Worm (Caenorhabditis elegans) whole organism, early embryonic: ENCODE results near the gene cap-2.

Experiments used
- B0310.2 ChIP-seq: sonication (generic microtip); optimal IDR thresholded peaks from 2 replicates; lab custom pipeline; 2016; ENCODE audit warnings: mild to moderate bottlenecking, missing genetic modification characterization, missing compliant biosample characterization
- F13C5.2 ChIP-seq: sonication (generic microtip); optimal IDR thresholded peaks from 2 replicates; lab custom pipeline; 2017; ENCODE audit warnings: mild to moderate bottlenecking, missing genetic modification characterization, inconsistent platforms, missing compliant biosample characterization
- aly-1 ChIP-seq: sonication (generic microtip); optimal IDR thresholded peaks from 2 replicates; lab custom pipeline; 2016; ENCODE audit warnings: missing genetic modification characterization, missing compliant biosample characterization
- ama-1 ChIP-seq: fragments of 150-350 bp; optimal IDR thresholded peaks from 2 replicates; lab custom pipeline; 2014
- ceh-13 ChIP-seq: fragments of 200-800 bp; sonication (Bioruptor generic); optimal IDR thresholded peaks from 2 replicates; lab custom pipeline; 2018; ENCODE audit warnings: mild to moderate bottlenecking, missing genetic modification characterization, missing compliant biosample characterization
- ceh-36 ChIP-seq: sonication (generic microtip); optimal IDR thresholded peaks from 2 replicates; lab custom pipeline; 2016; ENCODE audit warnings: missing genetic modification characterization, inconsistent platforms, missing compliant biosample characterization
- ets-7 ChIP-seq: sonication (generic microtip); optimal IDR thresholded peaks from 2 replicates; lab custom pipeline; 2016; ENCODE audit warnings: missing genotype, missing genetic modification characterization, missing compliant biosample characterization
- flt-1 ChIP-seq: fragments of 200-800 bp; sonication (Bioruptor generic); IDR thresholded peaks from 2 replicates; pipeline ENCODE4 v1.3.6; 2022; ENCODE audit warnings: missing genetic modification characterization, missing compliant biosample characterization
- hmbx-1 ChIP-seq: sonication (generic microtip); optimal IDR thresholded peaks from 2 replicates; lab custom pipeline; 2016; ENCODE audit warnings: mild to moderate bottlenecking, missing genetic modification characterization, missing compliant biosample characterization
- hmg-4 ChIP-seq: fragments of 200-800 bp; sonication (Bioruptor generic); optimal IDR thresholded peaks from 2 replicates; lab custom pipeline; 2018; ENCODE audit warnings: mild to moderate bottlenecking, missing genetic modification characterization, missing compliant biosample characterization
- hnd-1 ChIP-seq: sonication (generic microtip); optimal IDR thresholded peaks from 2 replicates; lab custom pipeline; 2016; ENCODE audit warnings: missing genetic modification characterization, missing compliant biosample characterization
- pes-1 ChIP-seq: fragments of 200-800 bp; sonication (Bioruptor generic); IDR thresholded peaks from 2 replicates; pipeline ENCODE4 v1.3.6; 2022; ENCODE audit warnings: missing genetic modification reagents, missing genetic modification characterization, missing compliant biosample characterization
- scrt-1 ChIP-seq: fragments of 200-800 bp; sonication (Bioruptor generic); IDR thresholded peaks from 2 replicates; pipeline ENCODE4 v1.3.6; 2022; ENCODE audit warnings: missing genetic modification characterization, missing compliant biosample characterization
- sea-1 ChIP-seq: fragments of 200-800 bp; sonication (Bioruptor generic); conservative IDR thresholded peaks from 2 replicates; pipeline ENCODE4 v1.3.6; 2022; ENCODE audit warnings: missing genetic modification characterization, missing compliant biosample characterization
- tbx-11 ChIP-seq: fragments of 200-800 bp; sonication (Bioruptor generic); IDR thresholded peaks from 2 replicates; pipeline ENCODE4 v1.3.6; 2022; ENCODE audit warnings: missing genetic modification characterization, missing compliant biosample characterization
- tbx-37 ChIP-seq: fragments of 200-800 bp; sonication (Bioruptor generic); conservative IDR thresholded peaks from 2 replicates; pipeline ENCODE4 v1.3.6; 2022; ENCODE audit warnings: missing genetic modification reagents, missing genetic modification characterization, missing compliant biosample characterization
- tra-4 ChIP-seq: sonication (generic microtip); optimal IDR thresholded peaks from 2 replicates; lab custom pipeline; 2017; ENCODE audit warnings: missing genetic modification characterization, missing compliant biosample characterization

Gene cap-2

ce11 chrII:10857077-10857476 is 11.9 kb upstream of the cap-2 start, which contains the start of gene M106.7:
M106.7 (minus strand) TSS chrII:10857177.
- TF ChIP-seq B0310.2 (tag; lab: Kevin White, UChicago) (no peak), scrt-1 (GFP tag; lab: Robert Waterston, UW) (no peak), tbx-37 (GFP tag; lab: Robert Waterston, UW) (no peak), ceh-13 (GFP tag; lab: Kevin White, UChicago) (no peak), flt-1 (no peak), hnd-1 (no peak), hmbx-1 (no peak), hmg-4 (GFP tag; lab: Kevin White, UChicago) (no peak), ama-1 (no peak), ets-7 (no peak), pes-1 (GFP tag; lab: Robert Waterston, UW) (no peak), ceh-36 (tag; lab: Kevin White, UChicago) (no peak), aly-1 (tag; lab: Kevin White, UChicago) (no peak)

ce11 chrII:10859359-10859758 is 9.6 kb upstream of the cap-2 start:
- TF ChIP-seq F13C5.2 (no peak), ama-1 (no peak)

ce11 chrII:10860840-10861239 is 8.2 kb upstream of the cap-2 start, which contains the start of gene M106.3:
M106.3 (minus strand) TSS chrII:10860909.
- TF ChIP-seq hmg-4 (GFP tag; lab: Kevin White, UChicago) = no peak
- TF ChIP-seq ceh-36 (tag; lab: Kevin White, UChicago) = no peak
- no peak for TF ChIP-seq tbx-11 (GFP tag; lab: Robert Waterston, UW)
- TF ChIP-seq sea-1 = no peak

- TF ChIP-seq flt-1 (no peak), tbx-11 (GFP tag; lab: Robert Waterston, UW) (no peak), ceh-13 (GFP tag; lab: Kevin White, UChicago) (no peak), aly-1 (tag; lab: Kevin White, UChicago) (no peak), hmg-4 (GFP tag; lab: Kevin White, UChicago) (no peak), tbx-37 (GFP tag; lab: Robert Waterston, UW) (no peak), ceh-36 (tag; lab: Kevin White, UChicago) (no peak), B0310.2 (tag; lab: Kevin White, UChicago) (no peak), tra-4 (no peak), ama-1 (no peak), sea-1 (no peak), pes-1 (GFP tag; lab: Robert Waterston, UW) (no peak)
These were observed 7.7 kb upstream of the cap-2 start for ce11 chrII:10861305-10861704.

- no peak for TF ChIP-seq flt-1
- TF ChIP-seq tra-4 = no peak
- TF ChIP-seq B0310.2 (tag; lab: Kevin White, UChicago) = no peak
These were observed 7.1 kb upstream of the cap-2 start for ce11 chrII:10861723-10862486.

- TF ChIP-seq pes-1 (GFP tag; lab: Robert Waterston, UW) = no peak
- no peak for TF ChIP-seq flt-1
- no peak for TF ChIP-seq scrt-1 (GFP tag; lab: Robert Waterston, UW)
- no peak for TF ChIP-seq ets-7
- no peak for TF ChIP-seq hmg-4 (GFP tag; lab: Kevin White, UChicago)
- TF ChIP-seq B0310.2 (tag; lab: Kevin White, UChicago) = no peak
- TF ChIP-seq tbx-37 (GFP tag; lab: Robert Waterston, UW) = no peak
- TF ChIP-seq ceh-36 (tag; lab: Kevin White, UChicago) = no peak
- TF ChIP-seq hnd-1 = no peak
- no peak for TF ChIP-seq ama-1
These were observed 6.0 kb upstream of the cap-2 start for ce11 chrII:10862749-10863656.

- TF ChIP-seq ama-1 (no peak), ceh-13 (GFP tag; lab: Kevin White, UChicago) (no peak), scrt-1 (GFP tag; lab: Robert Waterston, UW) (no peak), flt-1 (no peak), tra-4 (no peak), ets-7 (no peak)
These were observed 1.8 kb upstream of the cap-2 start for ce11 chrII:10867219-10867618.

- TF ChIP-seq ama-1 (no peak), tbx-37 (GFP tag; lab: Robert Waterston, UW) (no peak)
These were observed 1.7 kb downstream of the cap-2 start for ce11 chrII:10870698-10871097.

- TF ChIP-seq hnd-1 = no peak
- peak; percentile 42 for TF ChIP-seq hmg-4 (GFP tag; lab: Kevin White, UChicago)
- peak; percentile 57; the same call in 1 of the 2 replicates for TF ChIP-seq pes-1 (GFP tag; lab: Robert Waterston, UW)
- no peak for TF ChIP-seq sea-1
- TF ChIP-seq hmbx-1 = no peak
- peak; percentile 68 for TF ChIP-seq F13C5.2
- no peak for TF ChIP-seq scrt-1 (GFP tag; lab: Robert Waterston, UW)
- TF ChIP-seq tbx-37 (GFP tag; lab: Robert Waterston, UW) = peak; percentile 84
- TF ChIP-seq B0310.2 (tag; lab: Kevin White, UChicago) = no peak
- TF ChIP-seq ets-7 = peak; percentile 27
- TF ChIP-seq ceh-36 (tag; lab: Kevin White, UChicago) = no peak
- no peak for TF ChIP-seq aly-1 (tag; lab: Kevin White, UChicago)
- TF ChIP-seq ama-1 = no peak
- TF ChIP-seq tbx-11 (GFP tag; lab: Robert Waterston, UW) = no peak
- no peak for TF ChIP-seq flt-1
- TF ChIP-seq ceh-13 (GFP tag; lab: Kevin White, UChicago) = no peak
- no peak for TF ChIP-seq tra-4
These were observed 3.5 kb downstream of the cap-2 start, which contains the start of the genes cyn-4 and copz-1 for ce11 chrII:10872541-10872940. cyn-4 (minus strand) TSS chrII:10872611. copz-1 (plus strand) TSS chrII:10872879.
